Worm (Caenorhabditis elegans): ENCODE data around the gene tap-1.

DNA sequence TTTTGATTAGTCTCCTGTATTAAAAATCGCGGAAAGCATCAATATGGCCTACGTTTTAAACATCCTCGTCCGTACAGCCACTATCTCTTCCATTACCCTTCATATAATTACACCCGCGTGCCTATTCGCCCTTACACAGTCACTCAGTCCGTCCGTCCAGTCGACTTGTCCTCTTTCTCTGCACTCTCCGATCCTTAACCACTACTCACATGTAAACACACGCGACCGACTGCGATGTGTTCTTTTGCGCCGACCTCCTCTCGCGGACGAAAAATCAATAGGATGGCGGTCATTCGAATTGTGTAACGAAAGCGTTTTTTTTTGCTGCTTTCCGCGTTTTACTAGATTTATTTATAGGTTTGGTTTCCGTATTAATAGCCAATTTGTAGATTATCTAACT is 13.3 kb downstream of the tap-1 start, which contains the start of gene eor-2:
- TF ChIP-seq nhr-11 (tag; optimal IDR thresholded peaks at IDR 0.05) (no peak), ceh-34 (tag; optimal IDR thresholded peaks at IDR 0.05) (peak; percentile 72), elt-2 (tag; optimal IDR thresholded peaks at IDR 0.05) (no peak), dve-1 (tag; optimal IDR thresholded peaks at IDR 0.05) (no peak), ama-1 (optimal IDR thresholded peaks at IDR 0.05) (no peak), pqm-1 (tag; optimal IDR thresholded peaks at IDR 0.05) (no peak), tbx-7 (tag; optimal IDR thresholded peaks at IDR 0.05) (no peak), fkh-10 (GFP tag; optimal IDR thresholded peaks at IDR 0.05) (no peak), ceh-30 (tag; optimal IDR thresholded peaks at IDR 0.05) (no peak)
